Worm (Caenorhabditis elegans): ENCODE results near the gene zig-13.

ce11 chrIII:178126-178525 is 21.6 kb upstream of the zig-13 start:
- no peak for TF ChIP-seq M03D4.4 (tag; optimal IDR thresholded peaks at IDR 0.05)
- no peak for TF ChIP-seq unc-39 (tag; optimal IDR thresholded peaks at IDR 0.05)
- no peak for TF ChIP-seq pha-4 (tag; optimal IDR thresholded peaks at IDR 0.05)
- no peak for TF ChIP-seq nhr-12 (tag; optimal IDR thresholded peaks at IDR 0.05)
- no peak for TF ChIP-seq elt-1 (tag; optimal IDR thresholded peaks at IDR 0.05; ENCODE audit: borderline replicate concordance, insufficient read depth)
